Worm (Caenorhabditis elegans): Measurements from ENCODE around the gene clec-160.

DNA sequence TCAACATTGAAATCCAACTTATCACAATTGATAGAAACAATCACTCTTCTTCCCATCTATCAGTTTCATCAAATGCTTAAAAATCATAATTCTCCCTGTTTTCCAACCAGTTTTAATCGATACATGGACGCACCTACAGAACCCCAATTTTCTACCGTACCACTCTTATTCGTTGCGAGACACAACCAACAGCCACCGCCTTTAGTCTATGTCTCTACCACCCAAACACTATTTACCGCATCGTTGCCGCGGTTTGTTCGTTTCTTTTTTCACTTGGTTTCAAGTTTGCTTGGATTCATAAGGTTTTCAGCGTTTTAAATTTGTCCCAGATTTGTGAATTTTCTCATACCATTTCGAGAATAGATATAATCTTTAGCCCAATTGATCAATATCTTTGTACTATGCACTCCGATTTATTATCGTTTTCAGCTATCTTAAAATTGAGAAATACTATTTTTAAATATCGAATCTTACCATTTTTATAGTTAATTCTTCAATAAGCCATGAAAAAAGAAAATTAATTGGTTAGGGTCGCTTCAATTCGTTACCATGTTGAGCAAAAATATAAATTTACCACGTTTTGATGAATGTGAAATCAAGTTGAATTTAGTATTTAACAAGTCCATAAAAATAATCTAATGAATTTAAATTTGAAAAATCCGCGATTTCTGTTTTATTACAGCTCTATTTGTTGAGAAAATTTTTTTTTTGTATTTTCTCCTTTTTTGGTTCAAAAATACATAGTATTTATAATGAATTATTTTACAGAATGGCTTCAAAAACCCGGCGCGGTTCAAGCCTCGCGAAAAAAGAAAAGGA lies 34.7 kb upstream of the clec-160 start, which contains the start of gene F10E9.3:
- no peak for TF ChIP-seq ztf-3 (GFP tag; optimal IDR thresholded peaks at IDR 0.05)
- no peak for TF ChIP-seq egl-44 (GFP tag; IDR thresholded peaks at IDR 0.05)
- no peak for TF ChIP-seq bed-2 (GFP tag; IDR thresholded peaks at IDR 0.05)
- no peak for TF ChIP-seq F37B4.10 (GFP tag; IDR thresholded peaks at IDR 0.05)
- no peak for TF ChIP-seq nfya-1 (tag; optimal IDR thresholded peaks at IDR 0.05; ENCODE audit: borderline replicate concordance, insufficient read depth)
- TF ChIP-seq sea-2 (GFP tag; IDR thresholded peaks at IDR 0.05) = no peak
